Worm (Caenorhabditis elegans): Measurements from ENCODE around the gene col-20.
A peak's percentile ranks its signal among the peaks of the same experiment; 100 is the strongest.

Gene col-20

DNA sequence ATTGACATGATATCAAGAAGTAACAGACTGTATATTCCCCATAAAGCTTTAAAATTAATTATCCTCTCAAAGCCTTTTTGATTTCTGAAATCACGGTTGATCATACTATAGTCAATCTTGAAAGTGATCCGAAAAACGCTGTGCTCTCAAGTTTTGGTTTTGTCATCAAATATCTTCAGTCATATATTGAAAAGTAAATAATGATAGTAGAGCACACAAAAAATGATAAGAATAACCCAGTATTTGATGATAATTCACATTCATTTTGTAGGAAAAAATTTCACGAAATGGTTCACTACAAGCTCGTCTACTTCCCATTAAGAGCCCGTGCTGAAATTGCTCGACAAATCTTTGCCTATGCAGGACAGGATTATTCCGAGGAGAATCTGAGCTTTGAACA is 9.0 kb upstream of the col-20 start, which contains the start of gene gst-6:
Gene gst-6, plus strand, starts transcription at position 263 of the 400 bp plus-strand sequence.
- TF ChIP-seq pha-4 (tag; optimal IDR thresholded peaks at IDR 0.05) = peak; percentile 53
- peak; percentile 59 for TF ChIP-seq pqm-1 (tag; optimal IDR thresholded peaks at IDR 0.05)
- TF ChIP-seq skn-1 (tag; optimal IDR thresholded peaks at IDR 0.05) = peak; percentile 81
- TF ChIP-seq hmg-11 (tag; optimal IDR thresholded peaks at IDR 0.05) = no peak
- no peak for TF ChIP-seq ceh-9 (tag; optimal IDR thresholded peaks at IDR 0.05)
- TF ChIP-seq elt-2 (tag; optimal IDR thresholded peaks at IDR 0.05) = peak; percentile 76

DNA sequence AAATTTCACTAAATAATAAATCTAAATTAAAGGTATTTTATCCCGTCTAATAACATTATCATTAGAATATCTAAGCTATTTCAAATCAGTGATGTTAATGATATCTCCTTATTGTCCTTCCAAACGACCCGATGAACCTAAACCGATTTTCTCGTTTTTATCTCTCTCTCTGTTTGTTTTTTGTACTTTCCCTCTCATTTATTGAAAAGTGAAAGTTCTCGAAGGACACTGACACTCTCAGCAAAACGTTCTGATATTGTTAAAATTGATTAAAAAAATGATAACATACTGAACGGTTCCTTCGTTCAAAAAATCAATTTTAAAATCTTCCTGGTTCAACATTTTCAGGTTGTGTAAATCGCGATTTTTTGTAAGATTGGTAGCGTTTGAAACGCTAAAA is 5.5 kb upstream of the col-20 start, which contains the start of gene F11G11.13:
Gene F11G11.13, minus strand, starts transcription at position 89 of the 400 bp plus-strand sequence.
- TF ChIP-seq nhr-43 (tag; optimal IDR thresholded peaks at IDR 0.05; ENCODE audit: poor library complexity, severe bottlenecking) = peak; percentile 27
- peak in 1 of 3 experiments; percentile 6 for TF ChIP-seq elt-3 (tag; optimal IDR thresholded peaks at IDR 0.05)
- no peak for TF ChIP-seq daf-12 (tag; optimal IDR thresholded peaks at IDR 0.05)
- no peak for TF ChIP-seq unc-39 (tag; optimal IDR thresholded peaks at IDR 0.05)
- TF ChIP-seq hmg-11 (tag; optimal IDR thresholded peaks at IDR 0.05) = no peak
- peak; percentile 67 for TF ChIP-seq nhr-25 (tag; optimal IDR thresholded peaks at IDR 0.05)
- TF ChIP-seq lin-15B (tag; optimal IDR thresholded peaks at IDR 0.05) = no peak
- peak; percentile 55 for TF ChIP-seq nhr-23 (tag; optimal IDR thresholded peaks at IDR 0.05)

DNA sequence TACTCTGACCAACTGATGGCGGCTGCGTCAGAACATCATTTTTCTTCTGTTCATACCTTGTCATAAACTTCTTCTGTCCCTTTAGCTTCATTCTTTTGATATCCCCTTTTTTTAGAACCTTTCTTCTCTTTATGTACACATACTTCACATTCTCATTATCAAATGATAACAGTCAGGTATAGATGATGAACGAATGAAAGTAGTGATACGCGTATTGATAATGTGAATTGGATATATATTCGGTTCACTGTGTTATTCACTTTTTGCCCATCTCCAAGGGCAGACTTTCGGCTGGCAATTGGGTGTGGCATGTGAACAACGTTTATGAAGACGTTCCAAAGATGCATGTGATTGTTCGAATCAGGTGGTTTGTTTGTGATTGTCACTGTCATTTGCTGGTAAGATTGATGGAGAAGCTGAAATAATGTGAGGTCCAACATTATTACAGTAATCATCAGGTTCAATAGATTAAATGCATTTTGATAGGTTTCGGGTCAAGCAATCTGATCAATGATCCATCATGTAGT is 3.8 kb upstream of the col-20 start, which contains the start of gene F11G11.15:
Gene F11G11.15, plus strand, starts transcription at position 511 of the 527 bp plus-strand sequence.
- TF ChIP-seq unc-62 (GFP tag; optimal IDR thresholded peaks at IDR 0.05) (no peak), elt-1 (tag; optimal IDR thresholded peaks at IDR 0.05) (no peak), ZK546.5 (tag; optimal IDR thresholded peaks at IDR 0.05) (no peak), zag-1 (tag; optimal IDR thresholded peaks at IDR 0.05) (no peak), ztf-4 (tag; optimal IDR thresholded peaks at IDR 0.05) (no peak), lsy-12 (tag; optimal IDR thresholded peaks at IDR 0.05) (no peak), daf-12 (tag; optimal IDR thresholded peaks at IDR 0.05) (no peak), nhr-76 (tag; optimal IDR thresholded peaks at IDR 0.05) (no peak), R02D3.7 (tag; optimal IDR thresholded peaks at IDR 0.05) (no peak), hmg-11 (tag; optimal IDR thresholded peaks at IDR 0.05) (no peak), mml-1 (tag; optimal IDR thresholded peaks at IDR 0.05) (no peak), unc-39 (tag; optimal IDR thresholded peaks at IDR 0.05) (no peak), skn-1 (tag; optimal IDR thresholded peaks at IDR 0.05) (no peak), nhr-25 (tag; optimal IDR thresholded peaks at IDR 0.05) (peak; percentile 79), nhr-43 (tag; optimal IDR thresholded peaks at IDR 0.05; ENCODE audit: poor library complexity, severe bottlenecking) (peak; percentile 25), fkh-10 (GFP tag; optimal IDR thresholded peaks at IDR 0.05) (no peak), elt-3 (tag; optimal IDR thresholded peaks at IDR 0.05) (peak in 1 of 3 experiments; percentile 42), nhr-23 (tag; optimal IDR thresholded peaks at IDR 0.05) (no peak)

DNA sequence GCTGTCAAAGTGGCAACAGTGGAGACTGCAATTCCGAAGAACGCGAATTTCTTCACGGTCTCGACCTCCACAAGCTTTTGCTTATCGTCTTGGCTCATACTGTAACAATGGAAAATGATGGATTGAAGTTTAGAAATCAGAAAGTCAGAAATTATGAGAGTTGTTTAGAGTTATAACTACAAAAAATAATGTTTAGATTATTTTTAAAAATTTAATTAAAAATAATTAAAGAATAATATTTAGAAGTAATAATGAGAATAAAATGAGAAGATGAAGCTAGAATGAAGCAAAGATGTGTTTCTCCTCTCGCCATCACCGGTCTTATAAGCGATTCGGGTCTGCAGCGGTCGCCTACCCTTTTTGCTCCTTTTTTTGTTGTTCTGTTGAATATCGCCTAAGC is 2.4 kb upstream of the col-20 start, which contains the start of gene col-73:
Gene col-73, minus strand, starts transcription at position 101 of the 400 bp plus-strand sequence.
- TF ChIP-seq lin-15B (tag; optimal IDR thresholded peaks at IDR 0.05) = no peak
- TF ChIP-seq ceh-82 (tag; optimal IDR thresholded peaks at IDR 0.05) = no peak
- no peak for TF ChIP-seq ztf-4 (tag; optimal IDR thresholded peaks at IDR 0.05)
- no peak for TF ChIP-seq fos-1 (tag; optimal IDR thresholded peaks at IDR 0.05)
- TF ChIP-seq aly-2 (tag; optimal IDR thresholded peaks at IDR 0.05) = no peak

- TF ChIP-seq fos-1 (tag; optimal IDR thresholded peaks at IDR 0.05) (no peak), nhr-43 (tag; optimal IDR thresholded peaks at IDR 0.05; ENCODE audit: poor library complexity, severe bottlenecking) (peak; percentile 35)
These were observed 1.2 kb upstream of the col-20 start for ce11 chrII:4871834-4872233.

DNA sequence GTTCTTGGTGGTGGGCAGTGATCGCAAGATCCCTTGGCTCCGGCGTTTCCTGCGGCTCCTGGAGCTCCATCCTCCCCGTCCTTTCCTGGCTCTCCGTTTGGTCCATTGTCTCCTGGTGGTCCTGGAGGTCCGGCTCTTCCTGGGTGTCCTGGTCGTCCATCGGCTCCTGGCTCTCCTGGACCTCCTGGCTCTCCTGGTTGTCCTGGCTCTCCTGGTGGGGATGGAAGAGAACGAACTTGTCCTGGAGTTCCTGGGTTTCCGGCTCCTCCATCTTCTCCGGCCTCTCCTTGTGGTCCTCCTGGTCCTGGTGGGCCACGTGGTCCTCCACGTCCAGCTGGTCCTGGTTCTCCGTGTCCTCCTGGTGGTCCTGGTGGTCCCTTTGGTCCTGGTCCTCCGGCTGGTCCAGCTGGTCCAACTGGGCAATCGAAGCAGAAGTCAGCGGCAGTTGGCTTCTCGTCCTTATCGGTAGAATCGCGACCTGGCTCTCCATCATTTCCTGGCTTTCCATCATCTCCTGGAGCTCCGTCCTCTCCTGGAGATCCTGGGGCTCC is 723 bp downstream of the col-20 start:
- TF ChIP-seq nhr-237 (tag; optimal IDR thresholded peaks at IDR 0.05) (no peak), ceh-9 (tag; optimal IDR thresholded peaks at IDR 0.05) (no peak), nhr-12 (tag; optimal IDR thresholded peaks at IDR 0.05) (no peak), nhr-25 (tag; optimal IDR thresholded peaks at IDR 0.05) (no peak), eor-1 (tag; optimal IDR thresholded peaks at IDR 0.05) (no peak), pqm-1 (tag; optimal IDR thresholded peaks at IDR 0.05) (no peak)

Data from whole organism, L3 larva.